Fruit fly (Drosophila melanogaster): ENCODE measurements around the gene abd-A.

Gene abd-A

dm6 chr3R:16771572-16772425 lies 58.0 kb downstream of the abd-A start (continued):
- TF ChIP-seq CG2129 (GFP tag; IDR thresholded peaks at IDR 0.05; ENCODE audit: partially characterized antibody) (no peak), YL-1 (GFP tag; optimal IDR thresholded peaks at IDR 0.05) (no peak), sug (tag; optimal IDR thresholded peaks at IDR 0.05) (no peak), vnd (GFP tag; IDR thresholded peaks at IDR 0.05; ENCODE audit: partially characterized antibody) (no peak), Ptx1 (GFP tag; IDR thresholded peaks at IDR 0.05) (peak; percentile 47), gt (GFP tag; IDR thresholded peaks at IDR 0.05) (no peak), Ada2b (GFP tag; IDR thresholded peaks at IDR 0.05) (no peak), CG12942 (GFP tag; optimal IDR thresholded peaks at IDR 0.05) (no peak), CG7556 (GFP tag; optimal IDR thresholded peaks at IDR 0.05) (peak; percentile 62), CG31365 (tag; optimal IDR thresholded peaks at IDR 0.05) (no peak), HLH3B (GFP tag; IDR thresholded peaks at IDR 0.05) (peak; percentile 18; the same call in 1 of the 2 replicates), Rx (GFP tag; IDR thresholded peaks at IDR 0.05) (no peak), CG2199 (GFP tag; IDR thresholded peaks at IDR 0.05) (no peak), h (optimal IDR thresholded peaks at IDR 0.05) (no peak), Doc2 (GFP tag; IDR thresholded peaks at IDR 0.05) (no peak), sd (tag; optimal IDR thresholded peaks at IDR 0.05) (no peak), al (GFP tag; IDR thresholded peaks at IDR 0.05) (no peak), CG3163 (GFP tag; optimal IDR thresholded peaks at IDR 0.05) (no peak), CG11695 (GFP tag; IDR thresholded peaks at IDR 0.05) (0 out of 3 replicates have a peak, but pooled peaks have one; percentile 29), gsb-n (tag; optimal IDR thresholded peaks at IDR 0.05) (peak; percentile 72), CG9437 (GFP tag; optimal IDR thresholded peaks at IDR 0.05) (no peak), CG7357 (GFP tag; IDR thresholded peaks at IDR 0.05) (peak; percentile 36; the same call in 1 of the 3 replicates), CG16779 (GFP tag; IDR thresholded peaks at IDR 0.05) (no peak), CG17802 (tag; optimal IDR thresholded peaks at IDR 0.05) (no peak), ac (GFP tag; optimal IDR thresholded peaks at IDR 0.05) (peak; percentile 27), CG13296 (GFP tag; optimal IDR thresholded peaks at IDR 0.05) (no peak), ci (GFP tag; IDR thresholded peaks at IDR 0.05) (no peak), CG6683 (GFP tag; optimal IDR thresholded peaks at IDR 0.05) (no peak), Mes4 (GFP tag; optimal IDR thresholded peaks at IDR 0.05) (no peak), Dp (GFP tag; optimal IDR thresholded peaks at IDR 0.05) (no peak), CG8359 (GFP tag; optimal IDR thresholded peaks at IDR 0.05; ENCODE audit: borderline replicate concordance) (peak; percentile 29), Eip74EF (GFP tag; optimal IDR thresholded peaks at IDR 0.05) (no peak), Nf-YC (tag; optimal IDR thresholded peaks at IDR 0.05) (no peak), pita (GFP tag; optimal IDR thresholded peaks at IDR 0.05) (no peak), CG4617 (GFP tag; optimal IDR thresholded peaks at IDR 0.05; ENCODE audit: borderline replicate concordance) (no peak), jumu (GFP tag; optimal IDR thresholded peaks at IDR 0.05) (no peak), ken (GFP tag; IDR thresholded peaks at IDR 0.05) (no peak), PHDP (tag; optimal IDR thresholded peaks at IDR 0.05) (peak; percentile 14), Dip3 (GFP tag; optimal IDR thresholded peaks at IDR 0.05) (no peak), CoRest (tag; optimal IDR thresholded peaks at IDR 0.05) (peak; percentile 52), psq (GFP tag; optimal IDR thresholded peaks at IDR 0.05) (no peak), inv (GFP tag; IDR thresholded peaks at IDR 0.05; ENCODE audit: partially characterized antibody) (no peak), Lim3 (GFP tag; IDR thresholded peaks at IDR 0.05) (no peak), CG14860 (GFP tag; IDR thresholded peaks at IDR 0.05; ENCODE audit: partially characterized antibody) (no peak), amos (GFP tag; IDR thresholded peaks at IDR 0.05; ENCODE audit: partially characterized antibody) (no peak), lola (GFP tag; optimal IDR thresholded peaks at IDR 0.05) (peak in 1 of 3 experiments; percentile 81), CG6654 (GFP tag; optimal IDR thresholded peaks at IDR 0.05) (peak; percentile 8), Chrac-16 (GFP tag; optimal IDR thresholded peaks at IDR 0.05) (peak; percentile 7), CG32772 (GFP tag; IDR thresholded peaks at IDR 0.05) (peak; percentile 42)
